Fruit fly (Drosophila melanogaster): ENCODE measurements around the gene skd.
A peak's percentile ranks its signal among the peaks of the same experiment; 100 is the strongest.

skd gene

DNA sequence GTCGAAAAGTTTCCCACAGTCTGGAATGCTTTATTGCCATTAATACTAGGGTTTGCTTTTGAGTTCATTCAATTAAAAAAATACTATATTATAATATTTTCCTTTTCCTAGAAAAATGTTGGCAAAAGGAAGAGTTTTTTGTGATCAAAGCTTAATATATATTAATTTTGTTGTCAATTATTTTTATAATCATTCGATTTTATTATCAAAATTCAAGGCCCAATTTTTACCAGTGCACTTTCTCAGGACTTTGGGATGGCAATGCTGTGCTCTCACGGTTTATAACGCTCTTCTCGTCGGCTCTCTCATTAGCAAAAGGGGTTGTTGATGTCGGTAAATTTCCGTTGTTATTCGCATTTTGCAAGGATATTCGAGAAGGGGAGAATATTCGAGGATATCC lies 19.8 kb upstream of the skd start (continued):
- no peak for TF ChIP-seq CG7372 (GFP tag; IDR thresholded peaks at IDR 0.05)
- TF ChIP-seq CG12769 (tag; optimal IDR thresholded peaks at IDR 0.05): no peak
- TF ChIP-seq CG8478 (optimal IDR thresholded peaks at IDR 0.05): no peak
- TF ChIP-seq CG14014 (GFP tag; IDR thresholded peaks at IDR 0.05): no peak
- no peak for TF ChIP-seq CG6854 (GFP tag; optimal IDR thresholded peaks at IDR 0.05)
- TF ChIP-seq CG18599 (GFP tag; optimal IDR thresholded peaks at IDR 0.05): peak; percentile 54
- no peak for TF ChIP-seq CG12236 (GFP tag; optimal IDR thresholded peaks at IDR 0.05)
- peak; percentile 72 for TF ChIP-seq row (GFP tag; IDR thresholded peaks at IDR 0.05)
- no peak for TF ChIP-seq peb (GFP tag; IDR thresholded peaks at IDR 0.05)
- TF ChIP-seq Hmx (GFP tag; optimal IDR thresholded peaks at IDR 0.05): no peak
- TF ChIP-seq CG9727 (GFP tag; optimal IDR thresholded peaks at IDR 0.05): peak; percentile 64
- no peak for TF ChIP-seq CG10543 (GFP tag; optimal IDR thresholded peaks at IDR 0.05)
- TF ChIP-seq CG4820 (GFP tag; optimal IDR thresholded peaks at IDR 0.05): no peak
- no peak for TF ChIP-seq CG10565 (GFP tag; optimal IDR thresholded peaks at IDR 0.05)
- no peak for TF ChIP-seq CG10321 (GFP tag; IDR thresholded peaks at IDR 0.05)
- TF ChIP-seq CG33213 (GFP tag; optimal IDR thresholded peaks at IDR 0.05): no peak
- no peak for TF ChIP-seq CG12659 (GFP tag; optimal IDR thresholded peaks at IDR 0.05)
- no peak for TF ChIP-seq pros (GFP tag; optimal IDR thresholded peaks at IDR 0.05)
- TF ChIP-seq Blimp-1 (GFP tag; optimal IDR thresholded peaks at IDR 0.05): peak; percentile 59
- peak; percentile 59 for TF ChIP-seq CG2678 (tag; optimal IDR thresholded peaks at IDR 0.05)
- no peak for TF ChIP-seq CG4730 (GFP tag; IDR thresholded peaks at IDR 0.05)
- TF ChIP-seq CG3838 (GFP tag; optimal IDR thresholded peaks at IDR 0.05): no peak
- TF ChIP-seq HLH54F (GFP tag; optimal IDR thresholded peaks at IDR 0.05): no peak
- TF ChIP-seq CG3407 (GFP tag; optimal IDR thresholded peaks at IDR 0.05): no peak
- peak; percentile 27 for TF ChIP-seq CG2120 (GFP tag; optimal IDR thresholded peaks at IDR 0.05)
- TF ChIP-seq nerfin-2 (GFP tag; IDR thresholded peaks at IDR 0.05; ENCODE audit: partially characterized antibody): no peak
- TF ChIP-seq Six4 (GFP tag; optimal IDR thresholded peaks at IDR 0.05): peak; percentile 20
- TF ChIP-seq hbn (GFP tag; IDR thresholded peaks at IDR 0.05; ENCODE audit: partially characterized antibody): no peak
- TF ChIP-seq fd3F (GFP tag; optimal IDR thresholded peaks at IDR 0.05): peak; percentile 26
- no peak for TF ChIP-seq stwl (tag; optimal IDR thresholded peaks at IDR 0.05)
- TF ChIP-seq Fer3 (tag; optimal IDR thresholded peaks at IDR 0.05): no peak
- TF ChIP-seq dimm (GFP tag; IDR thresholded peaks at IDR 0.05): no peak
- TF ChIP-seq h (optimal IDR thresholded peaks at IDR 0.05): no peak
- TF ChIP-seq chn (GFP tag; optimal IDR thresholded peaks at IDR 0.05): no peak
- TF ChIP-seq p53 (GFP tag; optimal IDR thresholded peaks at IDR 0.05): no peak
- TF ChIP-seq CG12071 (GFP tag; optimal IDR thresholded peaks at IDR 0.05): no peak
- TF ChIP-seq CG15479 (GFP tag; optimal IDR thresholded peaks at IDR 0.05): no peak
- no peak for TF ChIP-seq pita (GFP tag; optimal IDR thresholded peaks at IDR 0.05)
- TF ChIP-seq CG42726 (GFP tag; IDR thresholded peaks at IDR 0.05; ENCODE audit: partially characterized antibody): no peak
- TF ChIP-seq CG7556 (GFP tag; optimal IDR thresholded peaks at IDR 0.05): peak; percentile 46
- TF ChIP-seq CG17568 (GFP tag; optimal IDR thresholded peaks at IDR 0.05): no peak
- no peak for TF ChIP-seq CG3065 (GFP tag; optimal IDR thresholded peaks at IDR 0.05)
- TF ChIP-seq amos (GFP tag; IDR thresholded peaks at IDR 0.05; ENCODE audit: partially characterized antibody): no peak
- peak; percentile 89 for TF ChIP-seq sens (GFP tag)
- TF ChIP-seq Atf-2 (GFP tag; optimal IDR thresholded peaks at IDR 0.05): no peak
- no peak for TF ChIP-seq Sin3A (optimal IDR thresholded peaks at IDR 0.05)
- no peak for TF ChIP-seq Stat92E (GFP tag; optimal IDR thresholded peaks at IDR 0.05)
- TF ChIP-seq CG10654 (GFP tag; optimal IDR thresholded peaks at IDR 0.05): no peak
- TF ChIP-seq D (optimal IDR thresholded peaks at IDR 0.05): no peak
- TF ChIP-seq D (GFP tag; optimal IDR thresholded peaks at IDR 0.05): peak; percentile 1
- TF ChIP-seq cg (GFP tag; optimal IDR thresholded peaks at IDR 0.05): no peak
- no peak for TF ChIP-seq Camta (GFP tag; optimal IDR thresholded peaks at IDR 0.05)
- peak; percentile 74 for TF ChIP-seq CG10979 (tag; optimal IDR thresholded peaks at IDR 0.05)
